Fruit fly (Drosophila melanogaster) whole organism, adult: ENCODE data around the gene CG7857.

Experiments used
- CG33017 ChIP-seq: fragments of 200-800 bp; sonication (Bioruptor generic); optimal IDR thresholded peaks from 2 replicates; lab custom pipeline; 2018; ENCODE audit warnings: missing biosample characterization, mild to moderate bottlenecking, missing genetic modification characterization, moderate library complexity
- CG7101 ChIP-seq: fragments of 200-800 bp; sonication (Bioruptor generic); optimal IDR thresholded peaks from 2 replicates; lab custom pipeline; 2018; ENCODE audit warnings: missing biosample characterization, mild to moderate bottlenecking, missing genetic modification characterization, moderate library complexity

dm6 chr3L:15493886-15494598 is 10.7 kb downstream of the CG7857 start:
- no peak for TF ChIP-seq CG33017 (tag; lab: Kevin White, UChicago)
- TF ChIP-seq CG7101 (tag; lab: Kevin White, UChicago), result no peak
